Fruit fly (Drosophila melanogaster) whole organism, larva: ENCODE results near the gene lama.

Experiments used
- noc ChIP-seq: fragments of 200-800 bp; sonication (Bioruptor generic); optimal IDR thresholded peaks from 3 replicates; lab custom pipeline; 2019; ENCODE audit warnings: missing biosample characterization, mild to moderate bottlenecking, missing genetic modification characterization, moderate library complexity

The lama gene

dm6 chr3L:5355823-5356049 is at the start of gene lama:
Gene lama, minus strand, starts transcription at chr3L:5355923.
- no peak for TF ChIP-seq noc (tag; lab: Kevin White, UChicago)

dm6 chr3L:5385762-5386161 is 30.0 kb upstream of the lama start:
- TF ChIP-seq noc (tag; lab: Kevin White, UChicago) = no peak

dm6 chr3L:5382721-5383120 is 27.0 kb upstream of the lama start, which contains the start of gene Ir64a:
Gene Ir64a, minus strand, starts transcription at chr3L:5382821.
- TF ChIP-seq noc (tag; lab: Kevin White, UChicago) = no peak

- no peak for TF ChIP-seq noc (tag; lab: Kevin White, UChicago)
Observed at dm6 chr3L:5372052-5372451, 16.3 kb upstream of the lama start.

dm6 chr3L:5367744-5368507 is 12.2 kb upstream of the lama start, which contains the start of gene Pfdn4:
Gene Pfdn4, minus strand, starts transcription at chr3L:5368008.
- TF ChIP-seq noc (tag; lab: Kevin White, UChicago) = no peak

- no peak for TF ChIP-seq noc (tag; lab: Kevin White, UChicago)
Observed at dm6 chr3L:5365880-5366507, 10.3 kb upstream of the lama start, which contains the start of the genes Uev1A and Membrin. Gene Uev1A, minus strand, starts transcription at chr3L:5366225. Gene Membrin, plus strand, starts transcription at chr3L:5366455.

- peak; percentile 51 for TF ChIP-seq noc (tag; lab: Kevin White, UChicago)
Observed at dm6 chr3L:5365164-5365879, 9.6 kb upstream of the lama start.

- TF ChIP-seq noc (tag; lab: Kevin White, UChicago) = no peak
Observed at dm6 chr3L:5360039-5360988, 4.6 kb upstream of the lama start, which contains the start of gene Cyt-c1. Gene Cyt-c1, plus strand, starts transcription at chr3L:5360211.

dm6 chr3L:5359208-5360003 is 3.7 kb upstream of the lama start, which contains the start of gene Klp64D:
Gene Klp64D, minus strand, starts transcription at chr3L:5359392.
- no peak for TF ChIP-seq noc (tag; lab: Kevin White, UChicago)

- TF ChIP-seq noc (tag; lab: Kevin White, UChicago) = no peak
Observed at dm6 chr3L:5356050-5356967, 586 bp upstream of the lama start.

dm6 chr3L:5355074-5355790 is 491 bp downstream of the lama start, which contains the start of gene CG46456:
Gene CG46456, minus strand, starts transcription at chr3L:5355346.
- peak; percentile 99 for TF ChIP-seq noc (tag; lab: Kevin White, UChicago)

dm6 chr3L:5354472-5354871 is 1.3 kb downstream of the lama start:
- no peak for TF ChIP-seq noc (tag; lab: Kevin White, UChicago)
